Worm (Caenorhabditis elegans): ENCODE results near the gene sup-18.
A peak's percentile ranks its signal among the peaks of the same experiment; 100 is the strongest.

sup-18 gene

DNA sequence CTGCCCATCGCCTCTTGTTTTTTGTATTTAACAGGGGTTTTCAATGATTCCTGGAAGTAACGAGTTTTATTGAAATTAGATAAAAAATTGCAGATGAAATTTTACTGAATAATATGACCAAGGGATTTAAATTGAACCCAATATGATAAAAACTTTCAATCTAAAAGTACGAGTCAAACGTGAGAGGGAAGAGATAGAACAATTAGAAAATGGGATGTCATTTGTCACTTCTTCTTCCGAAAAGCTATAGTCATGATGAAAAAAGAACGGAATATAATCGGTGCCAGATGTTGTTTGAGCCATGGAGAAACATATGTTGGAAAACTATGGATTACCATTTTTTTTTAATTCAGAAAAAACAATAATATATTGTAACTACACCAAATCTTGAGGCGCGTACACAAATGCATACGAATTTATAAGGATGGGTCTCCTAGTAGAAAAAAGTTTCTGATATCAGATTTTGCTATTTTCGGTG is at the start of gene sup-18:
TSS of gene sup-18 (minus strand) at position 51 of the 478 bp plus-strand sequence.
- TF ChIP-seq nhr-76 (tag; optimal IDR thresholded peaks at IDR 0.05): no peak
- TF ChIP-seq hmg-11 (tag; optimal IDR thresholded peaks at IDR 0.05): no peak
- no peak for TF ChIP-seq nhr-28 (tag; optimal IDR thresholded peaks at IDR 0.05)
- no peak for TF ChIP-seq elt-1 (tag; optimal IDR thresholded peaks at IDR 0.05)
- TF ChIP-seq nhr-12 (tag; optimal IDR thresholded peaks at IDR 0.05): no peak
- TF ChIP-seq nhr-25 (tag; optimal IDR thresholded peaks at IDR 0.05): no peak
- TF ChIP-seq R02D3.7 (tag; optimal IDR thresholded peaks at IDR 0.05): no peak
- TF ChIP-seq egl-27 (tag; optimal IDR thresholded peaks at IDR 0.05): no peak

- TF ChIP-seq snpc-4 (tag; optimal IDR thresholded peaks at IDR 0.05) (peak; percentile 3), sea-2 (GFP tag; optimal IDR thresholded peaks at IDR 0.05) (no peak), pha-4 (tag; optimal IDR thresholded peaks at IDR 0.05) (peak; percentile 48), aly-2 (tag; optimal IDR thresholded peaks at IDR 0.05) (no peak), ceh-16 (tag; optimal IDR thresholded peaks at IDR 0.05) (no peak), nhr-67 (tag; optimal IDR thresholded peaks at IDR 0.05) (no peak)
These were observed 47.3 kb upstream of the sup-18 start for ce11 chrIII:7925968-7926367.

- TF ChIP-seq nhr-43 (tag; optimal IDR thresholded peaks at IDR 0.05; ENCODE audit: poor library complexity, severe bottlenecking) (no peak), nhr-11 (tag; optimal IDR thresholded peaks at IDR 0.05) (no peak), ceh-9 (tag; optimal IDR thresholded peaks at IDR 0.05) (no peak), R02D3.7 (tag; optimal IDR thresholded peaks at IDR 0.05) (no peak), ceh-82 (tag; optimal IDR thresholded peaks at IDR 0.05) (no peak), ceh-16 (tag; optimal IDR thresholded peaks at IDR 0.05) (no peak), lin-39 (tag; optimal IDR thresholded peaks at IDR 0.05) (no peak), ztf-11 (tag; optimal IDR thresholded peaks at IDR 0.05) (no peak), mml-1 (tag; optimal IDR thresholded peaks at IDR 0.05) (no peak), pha-4 (tag; optimal IDR thresholded peaks at IDR 0.05) (no peak), jun-1 (tag; optimal IDR thresholded peaks at IDR 0.05) (no peak), lin-15B (tag; optimal IDR thresholded peaks at IDR 0.05) (no peak), pqm-1 (tag; optimal IDR thresholded peaks at IDR 0.05) (no peak), egl-5 (tag; optimal IDR thresholded peaks at IDR 0.05) (no peak), nhr-237 (tag; optimal IDR thresholded peaks at IDR 0.05) (no peak), unc-39 (tag; optimal IDR thresholded peaks at IDR 0.05) (no peak), elt-3 (tag; optimal IDR thresholded peaks at IDR 0.05) (no peak), nhr-28 (tag; optimal IDR thresholded peaks at IDR 0.05) (no peak), ceh-28 (tag; optimal IDR thresholded peaks at IDR 0.05) (no peak), nhr-76 (tag; optimal IDR thresholded peaks at IDR 0.05) (no peak)
These were observed 46.1 kb upstream of the sup-18 start, which contains the start of gene tag-250 for ce11 chrIII:7924821-7925220. Gene tag-250, minus strand, starts transcription at chrIII:7924921.

ce11 chrIII:7922207-7922606 is 43.5 kb upstream of the sup-18 start, which contains the start of gene C29E4.17:
Gene C29E4.17, plus strand, starts transcription at chrIII:7922507.
- no peak for TF ChIP-seq elt-1 (tag; optimal IDR thresholded peaks at IDR 0.05)
- TF ChIP-seq ceh-16 (tag; optimal IDR thresholded peaks at IDR 0.05): no peak
- TF ChIP-seq nfya-1 (tag; optimal IDR thresholded peaks at IDR 0.05; ENCODE audit: insufficient read depth): no peak
- TF ChIP-seq nhr-12 (tag; optimal IDR thresholded peaks at IDR 0.05): no peak
- no peak for TF ChIP-seq R02D3.7 (tag; optimal IDR thresholded peaks at IDR 0.05)

DNA sequence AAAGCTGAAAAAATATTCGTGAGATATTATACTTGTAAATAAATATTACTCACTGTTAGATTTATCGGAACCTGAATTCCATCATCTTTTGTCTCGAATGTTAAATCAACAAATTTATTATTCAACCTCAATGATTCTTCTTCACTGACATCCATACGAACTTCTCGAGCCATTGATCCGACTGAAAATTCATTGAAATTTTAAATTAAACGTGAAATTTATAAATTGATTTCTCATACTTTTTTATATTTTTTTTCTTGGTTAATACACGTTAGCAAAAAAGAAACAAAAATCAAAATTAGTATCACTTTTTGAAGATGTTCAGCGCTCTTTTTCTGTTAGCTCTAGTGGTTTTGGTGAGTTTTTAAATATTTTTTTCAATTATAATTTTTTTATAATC is 41.1 kb upstream of the sup-18 start, which contains the start of gene C29E4.14:
TSS of gene C29E4.14 (plus strand) at position 301 of the 400 bp plus-strand sequence.
- TF ChIP-seq ZK546.5 (tag; optimal IDR thresholded peaks at IDR 0.05): no peak
- TF ChIP-seq daf-12 (tag; optimal IDR thresholded peaks at IDR 0.05): no peak
- no peak for TF ChIP-seq ceh-82 (tag; optimal IDR thresholded peaks at IDR 0.05)
- TF ChIP-seq ceh-28 (tag; optimal IDR thresholded peaks at IDR 0.05): no peak
- TF ChIP-seq nhr-67 (tag; optimal IDR thresholded peaks at IDR 0.05): no peak
- TF ChIP-seq nhr-11 (tag; optimal IDR thresholded peaks at IDR 0.05): no peak
- TF ChIP-seq fkh-2 (tag; optimal IDR thresholded peaks at IDR 0.05): no peak
- TF ChIP-seq elt-1 (tag; optimal IDR thresholded peaks at IDR 0.05): no peak
- no peak for TF ChIP-seq nfya-1 (tag; optimal IDR thresholded peaks at IDR 0.05; ENCODE audit: insufficient read depth)
- no peak for TF ChIP-seq elt-3 (tag; optimal IDR thresholded peaks at IDR 0.05)
- TF ChIP-seq elt-2 (tag; optimal IDR thresholded peaks at IDR 0.05): no peak
- no peak for TF ChIP-seq eor-1 (tag; optimal IDR thresholded peaks at IDR 0.05)
- TF ChIP-seq zag-1 (tag; optimal IDR thresholded peaks at IDR 0.05): no peak
- TF ChIP-seq pqm-1 (tag; optimal IDR thresholded peaks at IDR 0.05): no peak
- no peak for TF ChIP-seq fos-1 (tag; optimal IDR thresholded peaks at IDR 0.05)
- TF ChIP-seq lin-15B (tag; optimal IDR thresholded peaks at IDR 0.05): no peak
- TF ChIP-seq nhr-28 (tag; optimal IDR thresholded peaks at IDR 0.05): no peak
- no peak for TF ChIP-seq nhr-23 (tag; optimal IDR thresholded peaks at IDR 0.05)
